Worm (Caenorhabditis elegans): Measurements from ENCODE around the gene ZK757.10.

DNA sequence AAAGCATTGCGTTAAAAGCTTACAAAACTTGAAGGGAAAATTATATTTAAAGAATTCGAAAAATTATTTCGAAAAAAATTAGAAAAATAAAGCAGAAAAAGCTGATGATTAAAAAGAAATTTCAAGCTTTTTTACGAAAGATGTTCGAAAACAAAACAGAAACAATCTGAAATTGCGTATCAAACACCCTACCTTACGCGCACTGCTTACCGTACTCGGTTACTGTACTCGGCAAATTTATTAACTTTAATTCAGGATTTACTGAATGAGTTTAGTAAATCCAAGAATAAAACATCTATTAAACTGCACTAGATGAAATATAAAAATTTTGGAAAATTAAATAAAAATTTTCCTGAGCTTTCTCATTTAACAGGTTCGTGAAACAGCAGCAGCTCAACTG is 14.6 kb upstream of the ZK757.10 start:
- TF ChIP-seq unc-62 (GFP tag; optimal IDR thresholded peaks at IDR 0.05) (no peak), tbx-2 (tag; optimal IDR thresholded peaks at IDR 0.05) (no peak), jun-1 (tag; optimal IDR thresholded peaks at IDR 0.05) (no peak), snpc-4 (tag; optimal IDR thresholded peaks at IDR 0.05) (no peak), ceh-82 (tag; optimal IDR thresholded peaks at IDR 0.05) (no peak)
